Worm (Caenorhabditis elegans) whole organism, L3 larva: ENCODE measurements around the gene snt-5.

Experiments used
- ZK546.5 ChIP-seq: sonication (generic microtip); optimal IDR thresholded peaks from 2 replicates; lab custom pipeline; 2017; ENCODE audit warnings: missing biosample characterization, missing genetic modification characterization
- ama-1 ChIP-seq: fragments of 150-350 bp; optimal IDR thresholded peaks from 2 replicates; lab custom pipeline; 2018
- ceh-28 ChIP-seq: fragments of 150-350 bp; optimal IDR thresholded peaks from 2 replicates; lab custom pipeline; 2014; ENCODE audit warnings: missing biosample characterization, missing genetic modification reagents, missing genetic modification characterization
- egl-27 ChIP-seq: sonication (generic microtip); optimal IDR thresholded peaks from 4 replicates; lab custom pipeline; 2017; ENCODE audit warnings: missing biosample characterization, missing genetic modification reagents, missing genetic modification characterization
- fkh-10 ChIP-seq: sonication (generic microtip); optimal IDR thresholded peaks from 2 replicates; lab custom pipeline; 2017; ENCODE audit warnings: missing biosample characterization, missing genetic modification reagents, missing genetic modification characterization
- lin-15B ChIP-seq: fragments of 150-350 bp; optimal IDR thresholded peaks from 2 replicates; lab custom pipeline; 2014; ENCODE audit warnings: missing biosample characterization, missing genetic modification characterization
- lin-39 ChIP-seq: fragments of 150-350 bp; optimal IDR thresholded peaks from 2 replicates; lab custom pipeline; 2018; ENCODE audit warnings: missing biosample characterization, missing genetic modification reagents, missing genetic modification characterization
- nhr-77 ChIP-seq: fragments of 150-350 bp; optimal IDR thresholded peaks from 2 replicates; lab custom pipeline; 2014; ENCODE audit warnings: missing biosample characterization, missing genetic modification characterization
- sea-2 ChIP-seq: fragments of 150-350 bp; sonication (generic microtip); optimal IDR thresholded peaks from 4 replicates; lab custom pipeline; 2014; ENCODE audit warnings: missing biosample characterization, missing genetic modification reagents, missing genetic modification characterization
- snpc-4 ChIP-seq: fragments of 150-350 bp; optimal IDR thresholded peaks from 2 replicates; lab custom pipeline; 2014; ENCODE audit warnings: missing biosample characterization, missing genetic modification characterization
- unc-39 ChIP-seq: sonication (generic microtip); optimal IDR thresholded peaks from 4 replicates; lab custom pipeline; 2017; ENCODE audit warnings: missing biosample characterization, missing genetic modification characterization
- ztf-11 ChIP-seq: fragments of 150-350 bp; optimal IDR thresholded peaks from 2 replicates; lab custom pipeline; 2014; ENCODE audit warnings: missing biosample characterization, missing genetic modification characterization

DNA sequence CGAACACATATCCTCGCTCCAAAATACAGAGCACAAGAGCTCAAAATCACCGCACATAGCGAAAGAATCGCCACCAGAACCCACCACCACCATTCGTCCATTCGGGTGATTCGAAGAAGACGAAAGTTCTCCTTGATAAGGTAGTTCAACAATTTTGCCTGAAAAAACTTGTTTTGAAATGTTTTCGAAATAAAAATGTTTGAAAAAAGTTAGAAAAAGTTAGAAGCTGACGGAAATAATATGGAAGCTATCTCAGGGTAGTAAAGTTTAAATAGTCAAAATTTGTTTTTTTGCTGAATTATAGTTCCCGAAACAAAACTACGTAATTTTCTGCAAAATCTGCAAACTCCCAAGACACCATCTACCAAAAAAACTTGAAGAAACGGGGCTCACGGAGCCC lies at the start of gene snt-5:
- TF ChIP-seq ama-1 (lab: Kevin White, UChicago) (no peak), ceh-28 (no peak), fkh-10 (no peak), snpc-4 (tag; lab: Kevin White, UChicago) (no peak), sea-2 (GFP tag; lab: Kevin White, UChicago) (no peak), egl-27 (tag; lab: Kevin White, UChicago) (no peak), lin-15B (tag; lab: Kevin White, UChicago) (no peak), ZK546.5 (tag; lab: Kevin White, UChicago) (no peak), nhr-77 (tag; lab: Kevin White, UChicago) (no peak), lin-39 (no peak), ztf-11 (tag; lab: Kevin White, UChicago) (no peak), unc-39 (tag; lab: Kevin White, UChicago) (no peak)
